Fruit fly (Drosophila melanogaster) whole organism, pupa: ENCODE results near the gene ZnT86D.

Experiments used
- CG10348 ChIP-seq: fragments of 200-800 bp; sonication (Bioruptor generic); IDR thresholded peaks from 2 replicates; pipeline ENCODE4 v1.3.6; 2022; ENCODE audit warnings: missing biosample characterization, missing genetic modification characterization
- CG12605 ChIP-seq: fragments of 200-800 bp; sonication (Bioruptor generic); IDR thresholded peaks from 2 replicates; pipeline ENCODE4 v1.3.6; 2022; ENCODE audit warnings: missing biosample characterization, missing genetic modification characterization
- CG13204 ChIP-seq: fragments of 200-800 bp; sonication (Bioruptor generic); optimal IDR thresholded peaks from 2 replicates; lab custom pipeline; 2018; ENCODE audit warnings: missing biosample characterization, mild to moderate bottlenecking, missing genetic modification characterization, moderate library complexity
- CG14655 ChIP-seq: fragments of 200-800 bp; sonication (Bioruptor generic); optimal IDR thresholded peaks from 3 replicates; lab custom pipeline; 2017; ENCODE audit warnings: mild to moderate bottlenecking, missing biosample characterization, missing genetic modification reagents, missing genetic modification characterization
- CG15710 ChIP-seq: fragments of 200-800 bp; sonication (Bioruptor generic); optimal IDR thresholded peaks from 2 replicates; lab custom pipeline; 2018; ENCODE audit warnings: missing biosample characterization, mild to moderate bottlenecking, missing genetic modification characterization, moderate library complexity
- CG17806 ChIP-seq: fragments of 200-800 bp; sonication (Bioruptor generic); optimal IDR thresholded peaks from 2 replicates; lab custom pipeline; 2018; ENCODE audit warnings: missing biosample characterization, mild to moderate bottlenecking, missing genetic modification characterization, moderate library complexity
- CG32121 ChIP-seq: fragments of 200-800 bp; sonication (Bioruptor generic); IDR thresholded peaks from 2 replicates; pipeline ENCODE4 v1.3.6; 2022; ENCODE audit warnings: missing biosample characterization, missing genetic modification characterization
- CG34367 ChIP-seq: fragments of 200-800 bp; sonication (Bioruptor generic); optimal IDR thresholded peaks from 2 replicates; lab custom pipeline; 2018; ENCODE audit warnings: missing biosample characterization, mild to moderate bottlenecking, missing genetic modification characterization
- CG4496 ChIP-seq: fragments of 200-800 bp; sonication (Bioruptor generic); IDR thresholded peaks from 3 replicates; pipeline ENCODE4 v1.3.6; 2022; ENCODE audit warnings: missing biosample characterization, missing genetic modification characterization
- CG8159 ChIP-seq: fragments of 200-800 bp; sonication (Bioruptor generic); optimal IDR thresholded peaks from 3 replicates; lab custom pipeline; 2018; ENCODE audit warnings: missing biosample characterization, mild to moderate bottlenecking, missing genetic modification characterization, moderate library complexity
- CG8301 ChIP-seq: fragments of 200-800 bp; sonication (Bioruptor generic); optimal IDR thresholded peaks from 2 replicates; lab custom pipeline; 2018; ENCODE audit warnings: missing biosample characterization, mild to moderate bottlenecking, missing genetic modification characterization
- CG9948 ChIP-seq: fragments of 200-800 bp; sonication (Bioruptor generic); optimal IDR thresholded peaks from 2 replicates; lab custom pipeline; 2018; ENCODE audit warnings: missing biosample characterization, mild to moderate bottlenecking, missing genetic modification characterization, moderate library complexity
- D1 ChIP-seq: fragments of 200-800 bp; sonication (Bioruptor generic); optimal IDR thresholded peaks from 2 replicates; lab custom pipeline; 2018; ENCODE audit warnings: missing biosample characterization, mild to moderate bottlenecking, missing genetic modification characterization, moderate library complexity
- EcR ChIP-seq: fragments of 200-800 bp; sonication (Bioruptor generic); optimal IDR thresholded peaks from 3 replicates; lab custom pipeline; 2019; ENCODE audit warnings: missing biosample characterization, missing genetic modification characterization, mild to moderate bottlenecking, moderate library complexity, missing genetic modification reagents
- Ets98B ChIP-seq: fragments of 200-800 bp; sonication (Bioruptor generic); IDR thresholded peaks from 2 replicates; pipeline ENCODE4 v1.3.6; 2022; ENCODE audit warnings: missing biosample characterization, missing genetic modification characterization
- Pif1A ChIP-seq: fragments of 200-800 bp; sonication (Bioruptor generic); optimal IDR thresholded peaks from 3 replicates; lab custom pipeline; 2016; ENCODE audit warnings: missing biosample characterization, missing genetic modification characterization
- Pif1B ChIP-seq: fragments of 200-800 bp; sonication (Bioruptor generic); optimal IDR thresholded peaks from 3 replicates; lab custom pipeline; 2016; ENCODE audit warnings: missing biosample characterization, missing genetic modification characterization
- fd96Ca ChIP-seq: fragments of 200-800 bp; sonication (Bioruptor generic); IDR thresholded peaks from 3 replicates; pipeline ENCODE4 v1.3.6; 2022; ENCODE audit warnings: missing biosample characterization, missing genetic modification characterization
- gl ChIP-seq: fragments of 200-800 bp; sonication (Bioruptor generic); optimal IDR thresholded peaks from 2 replicates; lab custom pipeline; 2018; ENCODE audit warnings: missing biosample characterization, mild to moderate bottlenecking, missing genetic modification characterization
- rn ChIP-seq: fragments of 200-800 bp; sonication (Bioruptor generic); IDR thresholded peaks from 2 replicates; pipeline ENCODE4 v1.3.6; 2022; ENCODE audit warnings: missing biosample characterization, missing genetic modification characterization

The ZnT86D gene

dm6 chr3R:11253768-11254167 is 39.4 kb upstream of the ZnT86D start:
- no peak for TF ChIP-seq CG12605 (GFP tag; lab: Robert Waterston, UW)
- no peak for TF ChIP-seq CG34367
- TF ChIP-seq CG14655 (GFP tag; lab: Kevin White, UChicago) = no peak
- TF ChIP-seq rn (GFP tag; lab: Robert Waterston, UW) = no peak
- TF ChIP-seq CG32121 (GFP tag; lab: Robert Waterston, UW) = no peak
- TF ChIP-seq CG10348 (GFP tag; lab: Robert Waterston, UW) = no peak
- no peak for TF ChIP-seq CG4496 (GFP tag; lab: Robert Waterston, UW)
- TF ChIP-seq CG17806 (tag; lab: Kevin White, UChicago) = no peak
- TF ChIP-seq Pif1B (GFP tag; lab: Kevin White, UChicago) = no peak

dm6 chr3R:11246865-11247264 is 32.5 kb upstream of the ZnT86D start:
- no peak for TF ChIP-seq CG17806 (tag; lab: Kevin White, UChicago)
- no peak for TF ChIP-seq CG10348 (GFP tag; lab: Robert Waterston, UW)
- no peak for TF ChIP-seq CG12605 (GFP tag; lab: Robert Waterston, UW)
- no peak for TF ChIP-seq CG8159 (tag; lab: Kevin White, UChicago)
- TF ChIP-seq fd96Ca (GFP tag; lab: Robert Waterston, UW) = no peak
- no peak for TF ChIP-seq Pif1B (GFP tag; lab: Kevin White, UChicago)
- no peak for TF ChIP-seq EcR (GFP tag; lab: Kevin White, UChicago)
- no peak for TF ChIP-seq CG4496 (GFP tag; lab: Robert Waterston, UW)
- no peak for TF ChIP-seq CG13204 (GFP tag; lab: Kevin White, UChicago)
- TF ChIP-seq gl (tag; lab: Kevin White, UChicago) = no peak
- no peak for TF ChIP-seq CG9948
- no peak for TF ChIP-seq CG14655 (GFP tag; lab: Kevin White, UChicago)
- no peak for TF ChIP-seq Ets98B
- no peak for TF ChIP-seq rn (GFP tag; lab: Robert Waterston, UW)
- TF ChIP-seq Pif1A (GFP tag; lab: Kevin White, UChicago) = no peak
- TF ChIP-seq D1 = no peak
- no peak for TF ChIP-seq CG34367
- TF ChIP-seq CG15710 (tag; lab: Kevin White, UChicago) = no peak
- no peak for TF ChIP-seq CG8301 (tag; lab: Kevin White, UChicago)

dm6 chr3R:11245803-11246202 is 31.5 kb upstream of the ZnT86D start:
- TF ChIP-seq rn (GFP tag; lab: Robert Waterston, UW) (no peak), gl (tag; lab: Kevin White, UChicago) (no peak), D1 (no peak), Pif1A (GFP tag; lab: Kevin White, UChicago) (no peak), CG12605 (GFP tag; lab: Robert Waterston, UW) (no peak), fd96Ca (GFP tag; lab: Robert Waterston, UW) (no peak), CG10348 (GFP tag; lab: Robert Waterston, UW) (no peak), CG4496 (GFP tag; lab: Robert Waterston, UW) (no peak), Ets98B (no peak), EcR (GFP tag; lab: Kevin White, UChicago) (no peak), CG8301 (tag; lab: Kevin White, UChicago) (no peak), CG8159 (tag; lab: Kevin White, UChicago) (no peak), CG32121 (GFP tag; lab: Robert Waterston, UW) (no peak)

dm6 chr3R:11243951-11244660 is 29.8 kb upstream of the ZnT86D start, which contains the start of the genes CG17734 and CG5214:
Gene CG17734, minus strand, starts transcription at chr3R:11243999.
Gene CG5214, plus strand, starts transcription at chr3R:11244302.
- TF ChIP-seq CG10348 (GFP tag; lab: Robert Waterston, UW) = no peak
- no peak for TF ChIP-seq CG15710 (tag; lab: Kevin White, UChicago)
- no peak for TF ChIP-seq CG8159 (tag; lab: Kevin White, UChicago)
- TF ChIP-seq CG12605 (GFP tag; lab: Robert Waterston, UW) = no peak
- TF ChIP-seq Pif1A (GFP tag; lab: Kevin White, UChicago) = no peak
- TF ChIP-seq, all 21 proteins: peak for 0

- TF ChIP-seq CG9948 (no peak), Pif1A (GFP tag; lab: Kevin White, UChicago) (no peak), EcR (GFP tag; lab: Kevin White, UChicago) (peak; percentile 17), CG10348 (GFP tag; lab: Robert Waterston, UW) (no peak), CG14655 (GFP tag; lab: Kevin White, UChicago) (no peak), CG4496 (GFP tag; lab: Robert Waterston, UW) (no peak)
- TF ChIP-seq, all 21 proteins: peak for 1
Measured at dm6 chr3R:11243057-11243740, 28.9 kb upstream of the ZnT86D start.

- no peak for TF ChIP-seq gl (tag; lab: Kevin White, UChicago)
- TF ChIP-seq, all 21 proteins: peak for 0
Measured at dm6 chr3R:11240891-11241290, 26.6 kb upstream of the ZnT86D start, which contains the start of the genes scpr-B and scpr-A. Gene scpr-B, minus strand, starts transcription at chr3R:11240991. Gene scpr-A, plus strand, starts transcription at chr3R:11241183.
